Fruit fly (Drosophila melanogaster): ENCODE results near the gene CG11722.

CG11722 gene

dm6 chr3R:10048035-10048774 is 2.9 kb upstream of the CG11722 start:
- no peak for TF ChIP-seq CG1620 (GFP tag; optimal IDR thresholded peaks at IDR 0.05)
- TF ChIP-seq ovo (GFP tag; optimal IDR thresholded peaks at IDR 0.05) = no peak
- peak; percentile 5 for TF ChIP-seq pad (GFP tag; optimal IDR thresholded peaks at IDR 0.05)
- TF ChIP-seq tj (GFP tag; optimal IDR thresholded peaks at IDR 0.05) = no peak
- TF ChIP-seq CG12768 (GFP tag; optimal IDR thresholded peaks at IDR 0.05) = peak; percentile 9
- no peak for TF ChIP-seq CG14711 (tag; optimal IDR thresholded peaks at IDR 0.05)
- peak; percentile 4 for TF ChIP-seq Mnt (GFP tag; optimal IDR thresholded peaks at IDR 0.05)
- TF ChIP-seq bab1 (GFP tag; optimal IDR thresholded peaks at IDR 0.05) = peak; percentile 10
- no peak for TF ChIP-seq cnc (optimal IDR thresholded peaks at IDR 0.05)
- peak; percentile 56 for TF ChIP-seq CG11617 (GFP tag; optimal IDR thresholded peaks at IDR 0.05)
- TF ChIP-seq CG5204 (GFP tag; optimal IDR thresholded peaks at IDR 0.05) = no peak
- TF ChIP-seq CG7101 (tag; optimal IDR thresholded peaks at IDR 0.05) = peak; percentile 38

- TF ChIP-seq CG1620 (GFP tag; optimal IDR thresholded peaks at IDR 0.05) (peak; percentile 48), cic (GFP tag; optimal IDR thresholded peaks at IDR 0.05) (peak; percentile 19), Hr96 (GFP tag; optimal IDR thresholded peaks at IDR 0.05) (no peak), toe (GFP tag; optimal IDR thresholded peaks at IDR 0.05) (no peak), CG33017 (tag; optimal IDR thresholded peaks at IDR 0.05) (peak; percentile 94), ovo (GFP tag; optimal IDR thresholded peaks at IDR 0.05) (peak; percentile 42), CG12768 (GFP tag; optimal IDR thresholded peaks at IDR 0.05) (peak; percentile 75), Clk (GFP tag; optimal IDR thresholded peaks at IDR 0.05) (peak; percentile 52), CG14711 (tag; optimal IDR thresholded peaks at IDR 0.05) (peak; percentile 91), kay (GFP tag; ENCODE audit: borderline replicate concordance) (no peak), CG7045 (GFP tag; optimal IDR thresholded peaks at IDR 0.05) (peak; percentile 87), CG11617 (GFP tag; optimal IDR thresholded peaks at IDR 0.05) (peak; percentile 84), bab1 (GFP tag; optimal IDR thresholded peaks at IDR 0.05) (peak; percentile 76), CG7101 (tag; optimal IDR thresholded peaks at IDR 0.05) (peak; percentile 95), pad (GFP tag; optimal IDR thresholded peaks at IDR 0.05) (peak; percentile 67), CG5204 (GFP tag; optimal IDR thresholded peaks at IDR 0.05) (no peak), Crg-1 (GFP tag; optimal IDR thresholded peaks at IDR 0.05) (peak; percentile 75), tj (GFP tag; optimal IDR thresholded peaks at IDR 0.05) (peak; percentile 53), cnc (optimal IDR thresholded peaks at IDR 0.05) (no peak), Mnt (GFP tag; optimal IDR thresholded peaks at IDR 0.05) (peak; percentile 36)
Measured at dm6 chr3R:10042664-10043372, 2.5 kb downstream of the CG11722 start, which contains the start of the genes Mical and CG3909. Gene Mical, minus strand, starts transcription at chr3R:10042895. Gene CG3909, plus strand, starts transcription at chr3R:10043270.

dm6 chr3R:10042024-10042663 is 3.2 kb downstream of the CG11722 start:
- TF ChIP-seq toe (GFP tag; optimal IDR thresholded peaks at IDR 0.05) (no peak), kay (GFP tag; ENCODE audit: borderline replicate concordance) (no peak), pad (GFP tag; optimal IDR thresholded peaks at IDR 0.05) (no peak), bab1 (GFP tag; optimal IDR thresholded peaks at IDR 0.05) (no peak), ovo (GFP tag; optimal IDR thresholded peaks at IDR 0.05) (no peak), CG7045 (GFP tag; optimal IDR thresholded peaks at IDR 0.05) (no peak), cnc (optimal IDR thresholded peaks at IDR 0.05) (no peak), CG12768 (GFP tag; optimal IDR thresholded peaks at IDR 0.05) (no peak), CG7101 (tag; optimal IDR thresholded peaks at IDR 0.05) (no peak), CG11617 (GFP tag; optimal IDR thresholded peaks at IDR 0.05) (no peak), Crg-1 (GFP tag; optimal IDR thresholded peaks at IDR 0.05) (no peak)

dm6 chr3R:10040505-10040904 is 4.8 kb downstream of the CG11722 start:
- TF ChIP-seq CG7101 (tag; optimal IDR thresholded peaks at IDR 0.05) = no peak
- no peak for TF ChIP-seq CG7045 (GFP tag; optimal IDR thresholded peaks at IDR 0.05)
- peak; percentile 32 for TF ChIP-seq tj (GFP tag; optimal IDR thresholded peaks at IDR 0.05)
- no peak for TF ChIP-seq CG1620 (GFP tag; optimal IDR thresholded peaks at IDR 0.05)
- no peak for TF ChIP-seq Mnt (GFP tag; optimal IDR thresholded peaks at IDR 0.05)
- TF ChIP-seq cnc (optimal IDR thresholded peaks at IDR 0.05) = no peak
- no peak for TF ChIP-seq CG5204 (GFP tag; optimal IDR thresholded peaks at IDR 0.05)

dm6 chr3R:10039188-10039587 is 6.2 kb downstream of the CG11722 start:
- TF ChIP-seq CG11617 (GFP tag; optimal IDR thresholded peaks at IDR 0.05) (no peak), cnc (optimal IDR thresholded peaks at IDR 0.05) (no peak), CG5204 (GFP tag; optimal IDR thresholded peaks at IDR 0.05) (no peak), ovo (GFP tag; optimal IDR thresholded peaks at IDR 0.05) (no peak), CG33017 (tag; optimal IDR thresholded peaks at IDR 0.05) (no peak), Crg-1 (GFP tag; optimal IDR thresholded peaks at IDR 0.05) (no peak), cic (GFP tag; optimal IDR thresholded peaks at IDR 0.05) (no peak)

DNA sequence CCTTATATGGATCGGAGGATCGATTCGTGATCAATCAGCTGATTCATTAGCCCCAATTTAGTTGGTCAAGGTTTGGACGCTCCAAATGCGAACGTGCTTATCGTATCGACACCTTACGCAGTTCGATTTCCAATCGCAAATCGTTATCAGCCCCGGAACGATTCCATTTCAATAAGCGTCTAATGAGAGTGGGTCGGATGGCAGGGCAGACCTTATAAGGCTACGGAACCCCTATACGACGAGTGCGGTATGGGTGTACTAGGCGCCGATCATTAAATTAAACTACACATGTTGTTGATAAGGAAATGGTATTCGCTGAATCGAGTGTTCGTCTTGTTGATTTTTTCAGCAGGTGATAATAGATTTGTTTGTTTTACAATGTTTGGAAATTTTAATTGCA is 9.6 kb downstream of the CG11722 start:
- TF ChIP-seq cic (GFP tag; optimal IDR thresholded peaks at IDR 0.05) (peak; percentile 78), tj (GFP tag; optimal IDR thresholded peaks at IDR 0.05) (peak; percentile 18), Hr96 (GFP tag; optimal IDR thresholded peaks at IDR 0.05) (no peak), CG33017 (tag; optimal IDR thresholded peaks at IDR 0.05) (no peak), Mnt (GFP tag; optimal IDR thresholded peaks at IDR 0.05) (peak; percentile 54)
